Fruit fly (Drosophila melanogaster) whole organism, prepupa: ENCODE results near the gene CG18547.

ENCODE experiments used
- Blimp-1 ChIP-seq: fragments of 200-800 bp; sonication (Bioruptor generic); optimal IDR thresholded peaks from 3 replicates; lab custom pipeline; 2017; ENCODE audit warnings: missing biosample characterization, missing genetic modification characterization, mild to moderate bottlenecking, moderate library complexity, missing genetic modification reagents
- CG10631 ChIP-seq: fragments of 200-800 bp; sonication (Bioruptor generic); optimal IDR thresholded peaks from 2 replicates; lab custom pipeline; 2016; ENCODE audit warnings: missing biosample characterization, missing genetic modification characterization
- CG10669 ChIP-seq: fragments of 200-800 bp; sonication (Bioruptor generic); optimal IDR thresholded peaks from 3 replicates; lab custom pipeline; 2018; ENCODE audit warnings: missing biosample characterization, mild to moderate bottlenecking, missing genetic modification characterization, moderate library complexity
- CG11294 ChIP-seq: fragments of 200-800 bp; sonication (Bioruptor generic); IDR thresholded peaks from 2 replicates; pipeline ENCODE4 v1.3.6; 2022; ENCODE audit warnings: missing biosample characterization, missing genetic modification characterization
- CG11762 ChIP-seq: fragments of 200-800 bp; sonication (Bioruptor generic); optimal IDR thresholded peaks from 3 replicates; lab custom pipeline; 2016; ENCODE audit warnings: missing biosample characterization, missing genetic modification characterization; ENCODE audit not compliant: insufficient read depth
- CG11902 ChIP-seq: fragments of 200-800 bp; sonication (Bioruptor generic); optimal IDR thresholded peaks from 3 replicates; lab custom pipeline; 2016; ENCODE audit warnings: missing biosample characterization, missing genetic modification characterization
- CG15336 ChIP-seq: fragments of 200-800 bp; sonication (Bioruptor generic); IDR thresholded peaks from 2 replicates; pipeline ENCODE4 v1.3.6; 2022; ENCODE audit warnings: missing biosample characterization, missing genetic modification characterization
- CG16779 ChIP-seq: fragments of 200-800 bp; sonication (Bioruptor generic); optimal IDR thresholded peaks from 3 replicates; lab custom pipeline; 2017; ENCODE audit warnings: missing biosample characterization, mild to moderate bottlenecking, missing genetic modification characterization
- CG3032 ChIP-seq: fragments of 200-800 bp; optimal IDR thresholded peaks from 2 replicates; lab custom pipeline; 2019; ENCODE audit warnings: missing biosample characterization, mild to moderate bottlenecking, missing genetic modification characterization, moderate library complexity
- CG31627 ChIP-seq: fragments of 200-800 bp; sonication (Bioruptor generic); optimal IDR thresholded peaks from 3 replicates; lab custom pipeline; 2016; ENCODE audit warnings: missing biosample characterization, missing genetic modification characterization
- CG32006 ChIP-seq: fragments of 200-800 bp; sonication (Bioruptor generic); optimal IDR thresholded peaks from 3 replicates; lab custom pipeline; 2017; ENCODE audit warnings: missing biosample characterization, mild to moderate bottlenecking, missing genetic modification characterization
- CG3919 ChIP-seq: fragments of 200-800 bp; sonication (Bioruptor generic); optimal IDR thresholded peaks from 3 replicates; lab custom pipeline; 2016; ENCODE audit warnings: missing biosample characterization, missing genetic modification characterization
- CG6163 ChIP-seq: fragments of 200-800 bp; sonication (Bioruptor generic); IDR thresholded peaks from 3 replicates; pipeline ENCODE4 v1.3.6; 2022; ENCODE audit warnings: missing biosample characterization, missing genetic modification characterization
- CG6276 ChIP-seq: fragments of 200-800 bp; sonication (Bioruptor generic); optimal IDR thresholded peaks from 2 replicates; lab custom pipeline; 2017; ENCODE audit warnings: missing biosample characterization, mild to moderate bottlenecking, missing genetic modification characterization
- CG6808 ChIP-seq: fragments of 200-800 bp; sonication (Bioruptor generic); optimal IDR thresholded peaks from 3 replicates; lab custom pipeline; 2017; ENCODE audit warnings: missing biosample characterization, missing genetic modification characterization, mild to moderate bottlenecking, moderate library complexity, missing genetic modification reagents
- CG8119 ChIP-seq: fragments of 200-800 bp; sonication (Bioruptor generic); IDR thresholded peaks from 3 replicates; pipeline ENCODE4 v1.3.6; 2022; ENCODE audit warnings: missing biosample characterization, missing genetic modification characterization
- CG8319 ChIP-seq: fragments of 200-800 bp; sonication (Bioruptor generic); optimal IDR thresholded peaks from 3 replicates; lab custom pipeline; 2016; ENCODE audit warnings: missing biosample characterization, missing genetic modification characterization
- CG9139 ChIP-seq: fragments of 200-800 bp; sonication (Bioruptor generic); optimal IDR thresholded peaks from 3 replicates; lab custom pipeline; 2017; ENCODE audit warnings: missing biosample characterization, mild to moderate bottlenecking, missing genetic modification characterization
- Eip75B ChIP-seq: fragments of 200-800 bp; sonication (Bioruptor generic); optimal IDR thresholded peaks from 3 replicates; lab custom pipeline; 2016; ENCODE audit warnings: missing biosample characterization, missing genetic modification characterization
- Eip93F ChIP-seq: fragments of 200-800 bp; sonication (Bioruptor generic); optimal IDR thresholded peaks from 2 replicates; lab custom pipeline; 2016; ENCODE audit warnings: missing biosample characterization, mild to moderate bottlenecking, missing genetic modification characterization
- Ets21C ChIP-seq: fragments of 200-800 bp; sonication (Bioruptor generic); optimal IDR thresholded peaks from 3 replicates; lab custom pipeline; 2016; ENCODE audit warnings: missing biosample characterization, missing genetic modification characterization
- Gug ChIP-seq: fragments of 200-800 bp; sonication (Bioruptor generic); IDR thresholded peaks from 2 replicates; pipeline ENCODE4 v1.3.6; 2022; ENCODE audit warnings: missing biosample characterization, missing genetic modification characterization
- Hr38 ChIP-seq: sonication (Bioruptor generic); optimal IDR thresholded peaks from 2 replicates; lab custom pipeline; 2016; ENCODE audit warnings: missing biosample characterization, missing genetic modification characterization
- Hr4 ChIP-seq: fragments of 200-800 bp; sonication (Bioruptor generic); optimal IDR thresholded peaks from 3 replicates; lab custom pipeline; 2016; ENCODE audit warnings: missing biosample characterization, missing genetic modification characterization
- Lpt ChIP-seq: fragments of 200-800 bp; sonication (Bioruptor generic); optimal IDR thresholded peaks from 3 replicates; lab custom pipeline; 2016; ENCODE audit warnings: missing biosample characterization, missing genetic modification characterization
- Met ChIP-seq: fragments of 200-800 bp; sonication (Bioruptor generic); optimal IDR thresholded peaks from 3 replicates; lab custom pipeline; 2016; ENCODE audit warnings: missing biosample characterization, missing genetic modification characterization
- OdsH ChIP-seq: fragments of 200-800 bp; sonication (Bioruptor generic); optimal IDR thresholded peaks from 3 replicates; lab custom pipeline; 2016; ENCODE audit warnings: missing biosample characterization, missing genetic modification characterization
- Smox ChIP-seq: fragments of 200-800 bp; sonication (Bioruptor generic); optimal IDR thresholded peaks from 3 replicates; lab custom pipeline; 2016; ENCODE audit warnings: missing biosample characterization, missing genetic modification characterization
- Sox14 ChIP-seq: fragments of 200-800 bp; sonication (Bioruptor generic); optimal IDR thresholded peaks from 3 replicates; lab custom pipeline; 2016; ENCODE audit warnings: missing biosample characterization, missing genetic modification characterization
- Sox15 ChIP-seq: fragments of 200-800 bp; sonication (Bioruptor generic); optimal IDR thresholded peaks from 3 replicates; lab custom pipeline; 2016; ENCODE audit warnings: missing biosample characterization, missing genetic modification characterization
- acj6 ChIP-seq: fragments of 200-800 bp; sonication (Bioruptor generic); optimal IDR thresholded peaks from 3 replicates; lab custom pipeline; 2016; ENCODE audit warnings: missing biosample characterization, missing genetic modification characterization
- cyc ChIP-seq: fragments of 200-800 bp; sonication (Bioruptor generic); optimal IDR thresholded peaks from 3 replicates; lab custom pipeline; 2016; ENCODE audit warnings: missing biosample characterization, missing genetic modification characterization
- dac ChIP-seq: fragments of 200-800 bp; sonication (Bioruptor generic); optimal IDR thresholded peaks from 2 replicates; lab custom pipeline; 2017; ENCODE audit warnings: missing biosample characterization, mild to moderate bottlenecking, missing genetic modification characterization
- dsx ChIP-seq: fragments of 200-800 bp; optimal IDR thresholded peaks from 3 replicates; lab custom pipeline; 2019; ENCODE audit warnings: missing biosample characterization, mild to moderate bottlenecking, missing genetic modification characterization, moderate library complexity; ENCODE audit not compliant: poor library complexity, severe bottlenecking
- eg ChIP-seq: fragments of 200-800 bp; sonication (Bioruptor generic); IDR thresholded peaks from 3 replicates; pipeline ENCODE4 v1.3.6; 2022; ENCODE audit warnings: missing biosample characterization, missing genetic modification characterization
- esn ChIP-seq: fragments of 200-800 bp; sonication (Bioruptor generic); optimal IDR thresholded peaks from 2 replicates; lab custom pipeline; 2016; ENCODE audit warnings: missing biosample characterization, mild to moderate bottlenecking, missing genetic modification characterization, moderate library complexity
- fd59A ChIP-seq: fragments of 200-800 bp; sonication (Bioruptor generic); optimal IDR thresholded peaks from 2 replicates; lab custom pipeline; 2017; ENCODE audit warnings: missing biosample characterization, mild to moderate bottlenecking, missing genetic modification characterization, missing genetic modification reagents
- fd85E ChIP-seq: fragments of 200-800 bp; sonication (Bioruptor generic); optimal IDR thresholded peaks from 3 replicates; lab custom pipeline; 2016; ENCODE audit warnings: missing biosample characterization, missing genetic modification characterization
- fkh ChIP-seq: fragments of 200-800 bp; sonication (Bioruptor generic); optimal IDR thresholded peaks from 3 replicates; lab custom pipeline; 2017; ENCODE audit warnings: missing biosample characterization, mild to moderate bottlenecking, missing genetic modification characterization, moderate library complexity
- net ChIP-seq: fragments of 200-800 bp; sonication (Bioruptor generic); optimal IDR thresholded peaks from 3 replicates; lab custom pipeline; 2016; ENCODE audit warnings: missing biosample characterization, missing genetic modification characterization
- ss ChIP-seq, 2 experiments: fragments of 200-800 bp; sonication (Bioruptor generic); optimal IDR thresholded peaks; 2 replicates in 1 of 2; 3 replicates in 1 of 2; lab custom pipeline; 2017 to 2018; ENCODE audit warnings: mild to moderate bottlenecking in 2 of 2, missing biosample characterization in 2 of 2, missing genetic modification characterization in 2 of 2, moderate library complexity in 1 of 2
- svp ChIP-seq: fragments of 200-800 bp; sonication (Bioruptor generic); peaks from one replicate; lab custom pipeline; 2016; ENCODE audit warnings: missing biosample characterization, missing genetic modification characterization
- topi ChIP-seq: fragments of 200-800 bp; sonication (Bioruptor generic); optimal IDR thresholded peaks from 3 replicates; lab custom pipeline; 2016; ENCODE audit warnings: missing biosample characterization, missing genetic modification characterization

Gene CG18547

DNA sequence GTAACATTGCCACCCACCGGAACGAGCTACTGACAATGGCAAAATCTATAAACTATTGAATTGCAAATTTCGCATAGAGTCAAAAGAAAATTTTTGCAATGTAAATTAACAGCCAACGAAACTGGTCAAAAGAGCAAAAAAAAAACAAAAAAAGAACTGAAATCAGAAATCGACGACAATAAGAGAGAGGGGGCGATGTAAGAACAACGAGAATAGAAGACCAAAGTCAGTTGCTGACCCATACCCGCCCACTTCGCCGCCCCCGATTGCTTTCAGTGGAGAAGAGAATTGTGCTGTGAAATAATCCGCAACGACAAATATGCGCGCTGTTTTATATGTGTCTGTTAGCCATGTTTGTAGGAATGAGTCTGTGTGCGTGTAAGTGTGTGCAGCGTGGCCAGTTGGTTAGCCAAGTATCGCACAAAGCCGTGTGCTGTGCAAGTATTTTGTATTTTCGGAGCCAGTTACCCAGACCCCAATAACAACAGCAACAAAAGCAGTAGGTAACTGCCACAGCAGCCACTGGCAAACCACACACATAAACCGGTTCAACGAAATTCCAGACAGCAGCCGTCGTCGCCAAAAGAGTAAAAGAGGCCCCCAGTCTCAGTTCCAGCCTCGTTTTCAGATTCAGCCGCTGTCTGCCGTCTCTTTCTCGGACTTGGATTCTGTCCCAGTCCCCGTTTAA is 42.6 kb downstream of the CG18547 start (continued):
- TF ChIP-seq fd59A = no peak
- TF ChIP-seq acj6 (GFP tag; lab: Kevin White, UChicago) = peak; percentile 42
- TF ChIP-seq Hr38 (GFP tag; lab: Kevin White, UChicago) = no peak
- TF ChIP-seq CG6276 (GFP tag; lab: Kevin White, UChicago) = peak; percentile 66
- TF ChIP-seq Smox (GFP tag; lab: Kevin White, UChicago) = peak; percentile 32
- TF ChIP-seq CG10669 (GFP tag; lab: Kevin White, UChicago) = peak; percentile 38
- peak; percentile 79 for TF ChIP-seq CG6163
- TF ChIP-seq dac (GFP tag; lab: Kevin White, UChicago) = no peak
- TF ChIP-seq CG3032 (tag; lab: Kevin White, UChicago) = peak; percentile 34
- TF ChIP-seq Eip75B (GFP tag; lab: Kevin White, UChicago) = peak; percentile 45
- no peak for TF ChIP-seq Eip93F
- peak; percentile 70 for TF ChIP-seq CG3919
- TF ChIP-seq Sox14 = peak; percentile 63
- peak; percentile 1 for TF ChIP-seq fd85E (GFP tag; lab: Kevin White, UChicago)
- TF ChIP-seq eg (GFP tag; lab: Robert Waterston, UW) = peak; percentile 79
- peak; percentile 34 for TF ChIP-seq CG31627
- peak; percentile 32 for TF ChIP-seq dsx (GFP tag; lab: Kevin White, UChicago)
- no peak for TF ChIP-seq CG9139 (GFP tag; lab: Kevin White, UChicago)
- TF ChIP-seq Met (GFP tag; lab: Kevin White, UChicago) = peak; percentile 65
- peak; percentile 35 for TF ChIP-seq CG11902 (GFP tag; lab: Kevin White, UChicago)
- TF ChIP-seq cyc (GFP tag; lab: Kevin White, UChicago) = peak; percentile 64
- TF ChIP-seq fkh = no peak
- TF ChIP-seq topi (GFP tag; lab: Kevin White, UChicago) = peak; percentile 48
- TF ChIP-seq net (GFP tag; lab: Kevin White, UChicago) = peak; percentile 33
- TF ChIP-seq CG8119 = peak; percentile 68
- peak; percentile 11 for TF ChIP-seq CG8319 (GFP tag; lab: Kevin White, UChicago)
- peak; percentile 80 for TF ChIP-seq svp (GFP tag; lab: Kevin White, UChicago)
- no peak for TF ChIP-seq Sox15
- peak; percentile 55; the same call in 1 of the 2 replicates for TF ChIP-seq Gug (GFP tag; lab: Robert Waterston, UW)
- TF ChIP-seq CG11294 (GFP tag; lab: Robert Waterston, UW) = peak; percentile 35; the same call in 1 of the 2 replicates
- no peak for TF ChIP-seq Ets21C (GFP tag; lab: Kevin White, UChicago)
- TF ChIP-seq CG16779 (tag; lab: Kevin White, UChicago) = no peak
- peak; percentile 15 to 25 for TF ChIP-seq ss (GFP tag; optimal IDR thresholded peaks at IDR 0.05; lab: Kevin White, UChicago)
- TF ChIP-seq CG6808 (GFP tag; lab: Kevin White, UChicago) = no peak
- peak; percentile 58 for TF ChIP-seq OdsH (GFP tag; lab: Kevin White, UChicago)
- peak; percentile 37 for TF ChIP-seq CG11762

- no peak for TF ChIP-seq CG15336 (GFP tag; lab: Robert Waterston, UW)
- TF ChIP-seq net (GFP tag; lab: Kevin White, UChicago) = peak; percentile 12
- TF ChIP-seq, all 60 proteins: peak for 1
Measured at dm6 chr3R:11933903-11934302, 46.3 kb downstream of the CG18547 start.

DNA sequence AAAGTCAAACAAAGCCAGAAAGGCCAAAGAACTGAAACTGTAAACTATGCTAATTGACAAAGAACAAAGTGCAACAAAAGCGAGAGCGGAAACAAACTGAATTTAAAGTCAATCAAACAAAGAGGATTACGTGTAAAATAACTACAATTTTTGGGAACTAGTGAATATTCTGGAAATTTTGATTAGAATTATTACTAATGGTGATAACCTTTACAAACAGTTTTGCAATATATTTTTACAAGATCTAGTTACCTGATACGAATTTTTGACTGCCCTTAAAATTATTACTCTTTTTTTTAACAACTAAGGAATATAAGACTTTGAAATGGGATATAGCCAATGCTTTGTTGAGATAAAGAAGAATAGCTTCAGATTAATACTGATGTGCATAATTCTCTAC is 49.2 kb downstream of the CG18547 start, which contains the start of gene CG14731:
Gene CG14731, plus strand, starts transcription at position 301 of the 400 bp plus-strand sequence.
- TF ChIP-seq Met (GFP tag; lab: Kevin White, UChicago) = no peak
- no peak for TF ChIP-seq CG32006
- no peak for TF ChIP-seq dac (GFP tag; lab: Kevin White, UChicago)
- TF ChIP-seq esn (GFP tag; lab: Kevin White, UChicago) = no peak
- TF ChIP-seq Lpt (GFP tag; lab: Kevin White, UChicago) = no peak
- TF ChIP-seq Hr4 (GFP tag; lab: Kevin White, UChicago) = no peak
- TF ChIP-seq Blimp-1 (GFP tag; lab: Kevin White, UChicago) = no peak
- TF ChIP-seq CG31627 = no peak
- no peak for TF ChIP-seq CG10631 (GFP tag; lab: Kevin White, UChicago)
